Worm (Caenorhabditis elegans) whole organism, L4 larva: ENCODE results near the gene Y62H9A.16.

ENCODE experiments used
- F26F4.8 ChIP-seq: fragments of 200-800 bp; sonication (Bioruptor generic); conservative IDR thresholded peaks from 2 replicates; pipeline ENCODE4 v1.3.6; 2022; ENCODE audit warnings: missing genetic modification characterization, missing compliant biosample characterization
- F37D6.2 ChIP-seq: sonication (generic microtip); optimal IDR thresholded peaks from 2 replicates; lab custom pipeline; 2016; ENCODE audit warnings: mild to moderate bottlenecking, missing genetic modification characterization, missing compliant biosample characterization
- F49E8.2 ChIP-seq: sonication (generic microtip); optimal IDR thresholded peaks from 2 replicates; lab custom pipeline; 2016; ENCODE audit warnings: missing compliant biosample characterization, mild to moderate bottlenecking, missing genetic modification characterization, borderline replicate concordance
- T20F7.1 ChIP-seq: fragments of 200-800 bp; sonication (Bioruptor generic); optimal IDR thresholded peaks from 2 replicates; lab custom pipeline; 2018; ENCODE audit warnings: mild to moderate bottlenecking, missing genetic modification characterization, missing compliant biosample characterization
- Y5F2A.4 ChIP-seq: fragments of 200-800 bp; sonication (Bioruptor generic); optimal IDR thresholded peaks from 2 replicates; lab custom pipeline; 2018; ENCODE audit warnings: mild to moderate bottlenecking, missing genetic modification characterization, missing compliant biosample characterization
- aha-1 ChIP-seq: fragments of 150-350 bp; peaks from one replicate; lab custom pipeline; 2014; ENCODE audit warnings: missing biosample characterization, missing genetic modification characterization
- ama-1 ChIP-seq: fragments of 150-350 bp; optimal IDR thresholded peaks from 2 replicates; lab custom pipeline; 2014; ENCODE audit warnings: inconsistent platforms, mixed read lengths
- attf-4 ChIP-seq: sonication (generic microtip); optimal IDR thresholded peaks from 3 replicates; lab custom pipeline; 2017; ENCODE audit warnings: missing biosample characterization, missing genetic modification characterization
- ceh-28 ChIP-seq: fragments of 150-350 bp; optimal IDR thresholded peaks from 2 replicates; lab custom pipeline; 2014; ENCODE audit warnings: missing biosample characterization, missing genetic modification reagents, missing genetic modification characterization
- ceh-44 ChIP-seq: fragments of 200-800 bp; sonication (Bioruptor generic); IDR thresholded peaks from 2 replicates; pipeline ENCODE4 v1.3.6; 2022; ENCODE audit warnings: missing genetic modification reagents, missing genetic modification characterization, missing compliant biosample characterization
- ceh-62 ChIP-seq: sonication (generic microtip); optimal IDR thresholded peaks from 2 replicates; lab custom pipeline; 2017; ENCODE audit warnings: missing biosample characterization, missing genetic modification characterization
- ceh-82 ChIP-seq: sonication (generic microtip); optimal IDR thresholded peaks from 2 replicates; lab custom pipeline; 2017; ENCODE audit warnings: missing biosample characterization, missing genetic modification characterization
- ces-1 ChIP-seq: fragments of 150-350 bp; sonication (generic microtip); optimal IDR thresholded peaks from 4 replicates; lab custom pipeline; 2014; ENCODE audit warnings: missing biosample characterization, missing genetic modification reagents, missing genetic modification characterization
- daf-16 ChIP-seq, 3 experiments: sonication (generic microtip); optimal IDR thresholded peaks; 2 replicates each; lab custom pipeline; 2016 to 2017; ENCODE audit warnings: missing genetic modification characterization in 3 of 3, missing genetic modification reagents in 3 of 3, mild to moderate bottlenecking in 2 of 3, missing compliant biosample characterization in 2 of 3, missing biosample characterization in 1 of 3, moderate library complexity in 1 of 3
- dmd-9 ChIP-seq: fragments of 200-800 bp; sonication (Bioruptor generic); IDR thresholded peaks from 2 replicates; pipeline ENCODE4 v1.3.6; 2022; ENCODE audit warnings: missing genetic modification reagents, missing genetic modification characterization, missing compliant biosample characterization
- dpl-1 ChIP-seq: fragments of 150-350 bp; optimal IDR thresholded peaks from 2 replicates; lab custom pipeline; 2014; ENCODE audit warnings: missing biosample characterization, missing genetic modification reagents, missing genetic modification characterization
- duxl-1 ChIP-seq: sonication (generic microtip); optimal IDR thresholded peaks from 2 replicates; lab custom pipeline; 2016; ENCODE audit warnings: mild to moderate bottlenecking, missing genetic modification characterization, moderate library complexity, missing compliant biosample characterization; ENCODE audit not compliant: poor library complexity
- dve-1 ChIP-seq: sonication (generic microtip); optimal IDR thresholded peaks from 2 replicates; lab custom pipeline; 2017; ENCODE audit warnings: antibody characterized with exemption, mild to moderate bottlenecking, missing genetic modification characterization, missing compliant biosample characterization; ENCODE audit not compliant: insufficient read depth
- egl-27 ChIP-seq: sonication (generic microtip); optimal IDR thresholded peaks from 3 replicates; lab custom pipeline; 2017; ENCODE audit warnings: missing biosample characterization, missing genetic modification reagents, missing genetic modification characterization
- egl-43 ChIP-seq: fragments of 200-800 bp; sonication (Bioruptor generic); IDR thresholded peaks from 2 replicates; pipeline ENCODE4 v1.3.6; 2022; ENCODE audit warnings: missing genetic modification reagents, missing genetic modification characterization, missing compliant biosample characterization
- gei-8 ChIP-seq: fragments of 200-800 bp; sonication (Bioruptor generic); optimal IDR thresholded peaks from 2 replicates; lab custom pipeline; 2018; ENCODE audit warnings: mild to moderate bottlenecking, missing genetic modification characterization, missing compliant biosample characterization
- hlh-30 ChIP-seq: sonication (generic microtip); optimal IDR thresholded peaks from 2 replicates; lab custom pipeline; 2017; ENCODE audit warnings: antibody characterized with exemption, mild to moderate bottlenecking, missing genetic modification characterization, missing compliant biosample characterization; ENCODE audit not compliant: insufficient read depth
- lim-7 ChIP-seq: fragments of 200-800 bp; sonication (Bioruptor generic); IDR thresholded peaks from 2 replicates; pipeline ENCODE4 v1.3.6; 2022; ENCODE audit warnings: missing genetic modification characterization, missing compliant biosample characterization
- lin-1 ChIP-seq: fragments of 200-800 bp; sonication (Bioruptor generic); IDR thresholded peaks from 2 replicates; pipeline ENCODE4 v1.3.6; 2022; ENCODE audit warnings: missing genetic modification reagents, missing genetic modification characterization, missing compliant biosample characterization
- lsy-2 ChIP-seq, 2 experiments: fragments of 150-350 bp in 1 of 2; sonication (generic microtip) in 1 of 2; optimal IDR thresholded peaks; 2 replicates each; lab custom pipeline; 2014 to 2017; ENCODE audit warnings: missing biosample characterization in 2 of 2, missing genetic modification characterization in 2 of 2
- madf-9 ChIP-seq: fragments of 200-800 bp; sonication (Bioruptor generic); conservative IDR thresholded peaks from 2 replicates; pipeline ENCODE4 v1.3.6; 2022; ENCODE audit warnings: missing genetic modification reagents, missing genetic modification characterization, missing compliant biosample characterization
- mdt-29 ChIP-seq: fragments of 200-800 bp; sonication (Bioruptor generic); IDR thresholded peaks from 2 replicates; pipeline ENCODE4 v1.3.6; 2022; ENCODE audit warnings: missing genetic modification reagents, missing genetic modification characterization, missing compliant biosample characterization
- mes-2 ChIP-seq: sonication (generic microtip); optimal IDR thresholded peaks from 2 replicates; lab custom pipeline; 2016; ENCODE audit warnings: missing genotype, mild to moderate bottlenecking, missing genetic modification characterization, missing compliant biosample characterization; ENCODE audit not compliant: poor library complexity, severe bottlenecking
- mxl-2 ChIP-seq: fragments of 200-800 bp; sonication (Bioruptor generic); conservative IDR thresholded peaks from 2 replicates; pipeline ENCODE4 v1.3.6; 2022; ENCODE audit warnings: missing genetic modification reagents, missing genetic modification characterization, missing compliant biosample characterization
- nhr-10 ChIP-seq: fragments of 150-350 bp; optimal IDR thresholded peaks from 2 replicates; lab custom pipeline; 2014; ENCODE audit warnings: missing biosample characterization, missing genetic modification characterization
- nhr-102 ChIP-seq: sonication (generic microtip); optimal IDR thresholded peaks from 2 replicates; lab custom pipeline; 2016; ENCODE audit warnings: mild to moderate bottlenecking, missing genetic modification characterization, moderate library complexity, missing compliant biosample characterization
- nhr-11 ChIP-seq: fragments of 150-350 bp; optimal IDR thresholded peaks from 2 replicates; lab custom pipeline; 2014; ENCODE audit warnings: missing biosample characterization, missing genetic modification characterization
- nhr-111 ChIP-seq: fragments of 200-800 bp; sonication (Bioruptor generic); optimal IDR thresholded peaks from 2 replicates; lab custom pipeline; 2018; ENCODE audit warnings: mild to moderate bottlenecking, missing genetic modification characterization, missing compliant biosample characterization
- nhr-237 ChIP-seq: sonication (generic microtip); optimal IDR thresholded peaks from 2 replicates; lab custom pipeline; 2017; ENCODE audit warnings: missing biosample characterization, missing genetic modification characterization
- nhr-25 ChIP-seq: sonication (generic microtip); optimal IDR thresholded peaks from 2 replicates; lab custom pipeline; 2017; ENCODE audit warnings: missing genetic modification characterization, mild to moderate bottlenecking, missing compliant biosample characterization, antibody characterized with exemption, moderate library complexity, borderline replicate concordance; ENCODE audit not compliant: insufficient read depth
- nhr-28 ChIP-seq: fragments of 150-350 bp; optimal IDR thresholded peaks from 2 replicates; lab custom pipeline; 2014; ENCODE audit warnings: missing biosample characterization, missing genetic modification characterization
- nhr-42 ChIP-seq: fragments of 200-800 bp; sonication (Bioruptor generic); IDR thresholded peaks from 2 replicates; pipeline ENCODE4 v1.3.6; 2022; ENCODE audit warnings: missing genetic modification characterization, missing compliant biosample characterization
- pha-4 ChIP-seq, 2 experiments: fragments of 150-350 bp in 1 of 2; fragments of 200-800 bp in 1 of 2; sonication (Bioruptor generic) in 1 of 2; IDR thresholded peaks in 1 of 2; optimal IDR thresholded peaks in 1 of 2; 2 replicates each; pipeline versions ENCODE4 v1.3.6 to Lab custom; 2014 to 2022; ENCODE audit warnings: missing genetic modification characterization in 2 of 2, missing genetic modification reagents in 2 of 2, missing biosample characterization in 1 of 2, missing compliant biosample characterization in 1 of 2
- php-3 ChIP-seq: fragments of 200-800 bp; sonication (Bioruptor generic); IDR thresholded peaks from 2 replicates; pipeline ENCODE4 v1.3.6; 2022; ENCODE audit warnings: missing genetic modification reagents, missing genetic modification characterization, missing compliant biosample characterization
- spr-3 ChIP-seq: fragments of 200-800 bp; sonication (Bioruptor generic); optimal IDR thresholded peaks from 2 replicates; lab custom pipeline; 2018; ENCODE audit warnings: mild to moderate bottlenecking, missing genetic modification characterization, missing compliant biosample characterization
- tra-1 ChIP-seq: fragments of 200-800 bp; sonication (Bioruptor generic); IDR thresholded peaks from 2 replicates; pipeline ENCODE4 v1.3.6; 2022; ENCODE audit warnings: missing genetic modification reagents, missing genetic modification characterization, missing compliant biosample characterization
- zfp-3 ChIP-seq: fragments of 200-800 bp; sonication (Bioruptor generic); conservative IDR thresholded peaks from 2 replicates; pipeline ENCODE4 v1.3.6; 2022; ENCODE audit warnings: missing genetic modification reagents, missing genetic modification characterization, missing compliant biosample characterization
- zip-2 ChIP-seq: fragments of 150-350 bp; optimal IDR thresholded peaks from 2 replicates; lab custom pipeline; 2014; ENCODE audit warnings: missing biosample characterization, missing genetic modification characterization
- ztf-11 ChIP-seq: fragments of 150-350 bp; optimal IDR thresholded peaks from 2 replicates; lab custom pipeline; 2014; ENCODE audit warnings: missing biosample characterization, missing genetic modification characterization

Y62H9A.16 gene

DNA sequence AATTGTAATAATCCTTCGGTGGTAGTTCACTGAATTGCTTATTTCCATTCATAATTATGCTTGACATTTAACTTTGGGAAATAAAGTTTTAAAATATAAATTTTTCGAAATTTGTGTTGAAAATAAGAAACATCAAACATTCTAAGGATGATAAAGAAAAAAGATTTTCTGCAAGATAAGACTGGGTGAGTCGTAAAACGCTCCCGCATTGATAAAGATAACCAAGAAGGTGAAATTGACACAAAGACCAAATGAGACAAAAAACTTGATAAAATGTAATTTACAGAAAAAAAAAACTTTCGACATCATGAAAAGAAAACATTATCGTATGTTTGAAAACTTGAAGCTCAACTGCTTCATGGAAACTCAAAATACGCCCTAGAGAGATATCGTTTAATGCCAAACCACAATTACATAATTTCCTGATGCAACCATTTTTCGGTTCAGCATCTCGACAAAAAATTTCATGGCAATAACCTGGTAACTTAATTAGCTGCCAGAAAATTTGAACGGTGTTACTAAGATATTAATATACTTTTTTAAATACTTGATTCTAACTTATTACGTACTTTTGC lies 50.0 kb downstream of the Y62H9A.16 start (continued):
- TF ChIP-seq egl-43 (GFP tag; lab: Robert Waterston, UW), result no peak
- TF ChIP-seq mes-2 (tag; lab: Kevin White, UChicago), result no peak
- TF ChIP-seq nhr-111 (GFP tag; lab: Kevin White, UChicago), result no peak
- TF ChIP-seq ces-1, result no peak
- no peak for TF ChIP-seq gei-8 (GFP tag; lab: Kevin White, UChicago)
- peak; percentile 31; the same call in 1 of the 2 replicates for TF ChIP-seq nhr-42 (GFP tag; lab: Robert Waterston, UW)
- no peak for TF ChIP-seq dmd-9 (GFP tag; lab: Robert Waterston, UW)
- TF ChIP-seq F26F4.8 (GFP tag; lab: Robert Waterston, UW), result no peak
- peak; percentile 16 for TF ChIP-seq lin-1 (GFP tag; lab: Robert Waterston, UW)
- no peak for TF ChIP-seq Y5F2A.4 (GFP tag; lab: Kevin White, UChicago)
- TF ChIP-seq T20F7.1 (GFP tag; lab: Kevin White, UChicago), result no peak
- TF ChIP-seq dpl-1, result no peak
- TF ChIP-seq ceh-82 (tag; lab: Kevin White, UChicago), result no peak
- TF ChIP-seq hlh-30 (tag; lab: Kevin White, UChicago), result no peak
- TF ChIP-seq pha-4 (GFP tag; IDR thresholded peaks at IDR 0.05; lab: Robert Waterston, UW), result no peak
- TF ChIP-seq pha-4 (tag; optimal IDR thresholded peaks at IDR 0.05; lab: Kevin White, UChicago), result no peak
- no peak for TF ChIP-seq ztf-11 (tag; lab: Kevin White, UChicago)

DNA sequence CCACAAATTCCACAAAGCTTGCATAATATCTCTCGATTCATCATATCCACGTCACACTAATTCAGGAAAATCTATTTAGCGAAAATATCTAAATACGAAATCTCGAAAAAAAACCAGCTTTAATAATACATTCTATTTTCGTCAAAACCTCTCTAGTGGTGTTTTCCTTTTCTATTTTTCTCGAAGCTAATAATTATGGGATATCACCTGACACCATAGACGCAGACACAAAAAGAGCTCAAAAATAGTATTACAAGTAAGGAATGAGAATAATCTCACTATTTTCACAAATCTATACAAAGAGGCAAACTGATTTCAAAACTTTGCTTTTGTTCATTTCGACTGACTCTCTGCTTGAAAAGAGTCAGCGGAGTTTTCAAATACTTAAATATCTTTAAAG lies 51.0 kb downstream of the Y62H9A.16 start:
- TF ChIP-seq hlh-30 (tag; lab: Kevin White, UChicago) (peak; percentile 3), madf-9 (GFP tag; lab: Robert Waterston, UW) (no peak)

DNA sequence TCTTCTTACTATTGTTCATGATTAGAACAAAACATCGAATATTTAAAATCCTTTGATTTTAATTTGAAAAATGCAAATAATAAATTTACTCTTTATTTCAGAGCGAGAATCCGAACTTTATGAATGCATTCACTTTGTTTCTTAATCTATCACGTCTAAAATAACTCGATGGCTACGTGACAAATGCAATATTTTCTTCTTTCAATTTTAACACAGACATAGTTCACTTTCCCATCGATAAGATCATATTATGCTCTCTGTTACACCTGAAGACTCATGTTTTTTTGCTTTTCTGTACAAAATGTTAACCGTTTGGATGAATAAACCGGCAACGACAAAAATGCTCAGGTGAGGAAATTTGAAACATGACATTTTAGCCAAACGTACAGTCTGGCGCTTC lies 51.5 kb downstream of the Y62H9A.16 start:
- peak; percentile 33 for TF ChIP-seq nhr-28 (tag; lab: Kevin White, UChicago)
- no peak for TF ChIP-seq ama-1 (lab: Kevin White, UChicago)
- no peak for TF ChIP-seq spr-3 (GFP tag; lab: Kevin White, UChicago)
- TF ChIP-seq dve-1, result peak; percentile 15
- no peak for TF ChIP-seq egl-27 (tag; lab: Kevin White, UChicago)
- TF ChIP-seq nhr-10 (tag; lab: Kevin White, UChicago), result no peak
- no peak for TF ChIP-seq nhr-237 (tag; lab: Kevin White, UChicago)
- peak; percentile 41; the same call in 1 of the 2 replicates for TF ChIP-seq mdt-29
- TF ChIP-seq zfp-3 (GFP tag; lab: Robert Waterston, UW), result 0 out of 2 replicates have a peak, but pooled peaks have one; percentile 27
- TF ChIP-seq pha-4 (GFP tag; IDR thresholded peaks at IDR 0.05; lab: Robert Waterston, UW), result no peak
- TF ChIP-seq pha-4 (tag; optimal IDR thresholded peaks at IDR 0.05; lab: Kevin White, UChicago), result no peak
- TF ChIP-seq ceh-44, result no peak
- no peak for TF ChIP-seq php-3 (GFP tag; lab: Robert Waterston, UW)
- TF ChIP-seq nhr-102, result no peak
- no peak for TF ChIP-seq ceh-62 (tag; lab: Kevin White, UChicago)
- no peak for TF ChIP-seq lsy-2 (tag; optimal IDR thresholded peaks at IDR 0.05; lab: Kevin White, UChicago)
- TF ChIP-seq nhr-111 (GFP tag; lab: Kevin White, UChicago), result no peak
- TF ChIP-seq nhr-11 (tag; lab: Kevin White, UChicago), result no peak
- no peak for TF ChIP-seq mxl-2 (GFP tag; lab: Robert Waterston, UW)
- no peak for TF ChIP-seq duxl-1 (tag; lab: Kevin White, UChicago)
- TF ChIP-seq lim-7, result no peak
- TF ChIP-seq T20F7.1 (GFP tag; lab: Kevin White, UChicago), result no peak
- TF ChIP-seq tra-1 (GFP tag; lab: Robert Waterston, UW), result 0 out of 2 replicates have a peak, but pooled peaks have one; percentile 29
- TF ChIP-seq daf-16 (GFP tag; optimal IDR thresholded peaks at IDR 0.05; lab: Kevin White, UChicago), result no peak
- peak; percentile 14 for TF ChIP-seq daf-16 (tag; optimal IDR thresholded peaks at IDR 0.05; lab: Kevin White, UChicago)
- TF ChIP-seq F49E8.2 (tag; lab: Kevin White, UChicago), result no peak
- TF ChIP-seq nhr-42 (GFP tag; lab: Robert Waterston, UW), result no peak
- TF ChIP-seq nhr-25 (tag; lab: Kevin White, UChicago), result no peak
- TF ChIP-seq ces-1, result no peak
- TF ChIP-seq F37D6.2 (tag; lab: Kevin White, UChicago), result no peak
- TF ChIP-seq lin-1 (GFP tag; lab: Robert Waterston, UW), result no peak; the same call in 1 of the 2 replicates
- TF ChIP-seq zip-2 (tag; lab: Kevin White, UChicago), result no peak
- TF ChIP-seq aha-1, result peak; percentile 99
- no peak for TF ChIP-seq ceh-28
- TF ChIP-seq attf-4, result no peak
